Fruit fly (Drosophila melanogaster) whole organism, adult: ENCODE data around the gene CG31650.

Source experiments
- CG14711 ChIP-seq: fragments of 200-800 bp; sonication (Bioruptor generic); optimal IDR thresholded peaks from 2 replicates; lab custom pipeline; 2018; ENCODE audit warnings: missing biosample characterization, mild to moderate bottlenecking, missing genetic modification characterization, moderate library complexity
- Crg-1 ChIP-seq: fragments of 200-800 bp; sonication (Bioruptor generic); optimal IDR thresholded peaks from 2 replicates; lab custom pipeline; 2016; ENCODE audit warnings: missing biosample characterization, missing genetic modification characterization

dm6 chr2L:5084586-5085257 lies 40.2 kb upstream of the CG31650 start:
- no peak for TF ChIP-seq Crg-1 (GFP tag; lab: Kevin White, UChicago)
- TF ChIP-seq CG14711 (tag; lab: Kevin White, UChicago) = no peak
